Worm (Caenorhabditis elegans): ENCODE measurements around the gene Y43F8B.24.

DNA sequence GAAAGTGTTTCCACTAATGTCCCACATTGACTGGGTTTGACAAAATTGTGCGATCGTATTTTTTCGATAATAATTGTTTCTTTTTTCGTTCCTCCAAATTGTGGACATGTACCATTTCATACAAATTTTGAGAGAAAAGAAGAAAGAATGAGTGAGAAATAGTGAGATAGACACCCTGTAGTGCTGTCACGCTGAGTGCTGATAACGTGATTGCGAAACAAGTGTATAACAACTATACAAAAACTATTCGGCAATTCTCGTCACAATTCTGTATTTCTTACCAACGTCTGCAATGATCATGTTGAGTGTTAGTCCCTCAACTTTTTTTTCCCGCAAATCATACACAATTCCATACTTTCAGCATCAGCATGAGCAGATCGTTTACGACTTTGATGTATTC is 20.9 kb upstream of the Y43F8B.24 start, which contains the start of gene C25F9.14:
- peak; percentile 59 for TF ChIP-seq nhr-28 (tag; optimal IDR thresholded peaks at IDR 0.05)
- TF ChIP-seq skn-1 (tag; optimal IDR thresholded peaks at IDR 0.05), result no peak
- no peak for TF ChIP-seq dpl-1 (GFP tag; optimal IDR thresholded peaks at IDR 0.05)
- TF ChIP-seq hlh-11 (tag; optimal IDR thresholded peaks at IDR 0.05), result peak; percentile 12
- TF ChIP-seq tag-97 (GFP tag; IDR thresholded peaks at IDR 0.05), result no peak

All from whole organism, L4 larva.